Fruit fly (Drosophila melanogaster) whole organism, embryonic: Measurements from ENCODE around the gene cnir.

Source experiments
- Asciz ChIP-seq: fragments of 200-800 bp; sonication (Bioruptor generic); optimal IDR thresholded peaks from 2 replicates; lab custom pipeline; 2017; ENCODE audit warnings: missing biosample characterization, mild to moderate bottlenecking, missing genetic modification characterization, missing genetic modification reagents
- Bgb ChIP-seq: fragments of 200-800 bp; sonication (Bioruptor generic); IDR thresholded peaks from 2 replicates; pipeline ENCODE4 v1.3.6; 2022; ENCODE audit warnings: missing biosample characterization, missing genetic modification characterization; ENCODE audit not compliant: partially characterized antibody
- CG12744 ChIP-seq: fragments of 200-800 bp; sonication (Bioruptor generic); optimal IDR thresholded peaks from 2 replicates; lab custom pipeline; 2016; ENCODE audit warnings: missing biosample characterization, missing genetic modification characterization
- CG14014 ChIP-seq: fragments of 200-800 bp; sonication (Bioruptor generic); IDR thresholded peaks from 2 replicates; pipeline ENCODE4 v1.3.6; 2022; ENCODE audit warnings: missing biosample characterization, missing genetic modification characterization
- CG14441 ChIP-seq: fragments of 200-800 bp; sonication (Bioruptor generic); IDR thresholded peaks from 2 replicates; pipeline ENCODE4 v1.3.6; 2022; ENCODE audit warnings: missing biosample characterization, missing genetic modification characterization
- CG16813 ChIP-seq: fragments of 200-800 bp; sonication (Bioruptor generic); IDR thresholded peaks from 3 replicates; pipeline ENCODE4 v1.3.6; 2022; ENCODE audit warnings: missing biosample characterization, missing genetic modification characterization; ENCODE audit not compliant: partially characterized antibody
- CG2712 ChIP-seq: fragments of 200-800 bp; optimal IDR thresholded peaks from 3 replicates; lab custom pipeline; 2019; ENCODE audit warnings: missing biosample characterization, mild to moderate bottlenecking, missing genetic modification characterization, moderate library complexity
- CG30020 ChIP-seq: fragments of 200-800 bp; optimal IDR thresholded peaks from 2 replicates; lab custom pipeline; 2019; ENCODE audit warnings: missing biosample characterization, mild to moderate bottlenecking, missing genetic modification characterization, moderate library complexity
- CG31365 ChIP-seq: fragments of 200-800 bp; sonication (Bioruptor generic); optimal IDR thresholded peaks from 2 replicates; lab custom pipeline; 2018; ENCODE audit warnings: missing biosample characterization, mild to moderate bottlenecking, missing genetic modification characterization
- CG31388 ChIP-seq: fragments of 200-800 bp; sonication (Bioruptor generic); optimal IDR thresholded peaks from 2 replicates; lab custom pipeline; 2016; ENCODE audit warnings: missing biosample characterization, missing genetic modification characterization
- CG32532 ChIP-seq: fragments of 200-800 bp; sonication (Bioruptor generic); IDR thresholded peaks from 2 replicates; pipeline ENCODE4 v1.3.6; 2022; ENCODE audit warnings: missing biosample characterization, missing genetic modification characterization
- CG7745 ChIP-seq: fragments of 200-800 bp; sonication (Bioruptor generic); optimal IDR thresholded peaks from 2 replicates; lab custom pipeline; 2018; ENCODE audit warnings: missing biosample characterization, mild to moderate bottlenecking, missing genetic modification characterization, moderate library complexity
- CG7963 ChIP-seq: fragments of 200-800 bp; sonication (Bioruptor generic); IDR thresholded peaks from 3 replicates; pipeline ENCODE4 v1.3.6; 2022; ENCODE audit warnings: missing biosample characterization, missing genetic modification characterization; ENCODE audit not compliant: partially characterized antibody
- CG9437 ChIP-seq: fragments of 200-800 bp; sonication (Bioruptor generic); optimal IDR thresholded peaks from 2 replicates; lab custom pipeline; 2018; ENCODE audit warnings: missing biosample characterization, mild to moderate bottlenecking, missing genetic modification characterization
- CG9817 ChIP-seq: fragments of 200-800 bp; sonication (Bioruptor generic); optimal IDR thresholded peaks from 2 replicates; lab custom pipeline; 2018; ENCODE audit warnings: missing biosample characterization, mild to moderate bottlenecking, missing genetic modification characterization, moderate library complexity
- E2f2 ChIP-seq: fragments of 200-800 bp; sonication (Bioruptor generic); IDR thresholded peaks from 2 replicates; pipeline ENCODE4 v1.3.6; 2022; ENCODE audit warnings: missing biosample characterization, missing genetic modification characterization
- Elba2 ChIP-seq: fragments of 200-800 bp; sonication (Bioruptor generic); optimal IDR thresholded peaks from 3 replicates; lab custom pipeline; 2016; ENCODE audit warnings: missing biosample characterization, missing genetic modification characterization
- Hmr ChIP-seq: fragments of 200-800 bp; sonication (Bioruptor generic); optimal IDR thresholded peaks from 3 replicates; lab custom pipeline; 2017; ENCODE audit warnings: mild to moderate bottlenecking, missing biosample characterization, missing genetic modification reagents, missing genetic modification characterization
- Lpt ChIP-seq: fragments of >200 bp; optimal IDR thresholded peaks from 2 replicates; lab custom pipeline; 2018; ENCODE audit warnings: missing biosample characterization, missing genetic modification characterization
- Med ChIP-seq: fragments of 200-800 bp; sonication (Bioruptor generic); peaks from one replicate; lab custom pipeline; 2016; ENCODE audit warnings: missing biosample characterization, missing genetic modification characterization, mild to moderate bottlenecking, inconsistent platforms, moderate library complexity
- Mrtf ChIP-seq: fragments of 200-800 bp; sonication (Bioruptor generic); IDR thresholded peaks from 3 replicates; pipeline ENCODE4 v1.3.6; 2022; ENCODE audit warnings: missing biosample characterization, missing genetic modification characterization
- Pdp1 ChIP-seq, 2 experiments: fragments of 200-800 bp; sonication (Bioruptor generic); optimal IDR thresholded peaks; 3 replicates each; lab custom pipeline; 2016; ENCODE audit warnings: missing biosample characterization in 2 of 2, missing genetic modification characterization in 2 of 2, mild to moderate bottlenecking in 1 of 2, moderate library complexity in 1 of 2
- abd-A ChIP-seq: fragments of 200-800 bp; sonication (Bioruptor generic); optimal IDR thresholded peaks from 3 replicates; lab custom pipeline; 2019; ENCODE audit warnings: missing biosample characterization, mild to moderate bottlenecking, missing genetic modification characterization, moderate library complexity
- ara ChIP-seq: fragments of 200-800 bp; sonication (Bioruptor generic); IDR thresholded peaks from 2 replicates; pipeline ENCODE4 v1.3.6; 2022; ENCODE audit warnings: missing biosample characterization, missing genetic modification characterization
- bab2 ChIP-seq: fragments of 200-800 bp; sonication (Bioruptor generic); optimal IDR thresholded peaks from 2 replicates; lab custom pipeline; 2016; ENCODE audit warnings: missing biosample characterization, missing genetic modification characterization
- cad ChIP-seq: fragments of >200 bp; optimal IDR thresholded peaks from 2 replicates; lab custom pipeline; 2017; ENCODE audit warnings: missing biosample characterization, missing genetic modification characterization
- crc ChIP-seq: fragments of 200-800 bp; sonication (Bioruptor generic); optimal IDR thresholded peaks from 2 replicates; lab custom pipeline; 2016; ENCODE audit warnings: missing biosample characterization, missing genetic modification characterization
- crp ChIP-seq, 2 experiments: fragments of 200-800 bp; sonication (Bioruptor generic); optimal IDR thresholded peaks; 2 replicates in 1 of 2; 3 replicates in 1 of 2; lab custom pipeline; 2017; ENCODE audit warnings: missing biosample characterization in 2 of 2, missing genetic modification characterization in 2 of 2, mild to moderate bottlenecking in 1 of 2, moderate library complexity in 1 of 2
- cwo ChIP-seq: fragments of 200-800 bp; sonication (Bioruptor generic); optimal IDR thresholded peaks from 3 replicates; lab custom pipeline; 2017; ENCODE audit warnings: missing biosample characterization, missing genetic modification characterization, mild to moderate bottlenecking, moderate library complexity, missing genetic modification reagents
- dmrt99B ChIP-seq: fragments of 200-800 bp; sonication (Bioruptor generic); optimal IDR thresholded peaks from 2 replicates; lab custom pipeline; 2018; ENCODE audit warnings: missing biosample characterization, mild to moderate bottlenecking, missing genetic modification characterization, moderate library complexity
- eve ChIP-seq, 2 experiments: fragments of >200 bp; optimal IDR thresholded peaks; 2 replicates each; lab custom pipeline; 2017; ENCODE audit warnings: missing biosample characterization in 2 of 2, missing genetic modification characterization in 2 of 2
- exex ChIP-seq: fragments of 200-800 bp; sonication (Bioruptor generic); optimal IDR thresholded peaks from 4 replicates; lab custom pipeline; 2018; ENCODE audit warnings: missing biosample characterization, mild to moderate bottlenecking, missing genetic modification characterization, moderate library complexity
- fd102C ChIP-seq: fragments of 200-800 bp; sonication (Bioruptor generic); optimal IDR thresholded peaks from 2 replicates; lab custom pipeline; 2018; ENCODE audit warnings: missing biosample characterization, mild to moderate bottlenecking, missing genetic modification characterization, moderate library complexity
- fd96Cb ChIP-seq: fragments of 200-800 bp; sonication (Bioruptor generic); optimal IDR thresholded peaks from 2 replicates; lab custom pipeline; 2018; ENCODE audit warnings: missing biosample characterization, mild to moderate bottlenecking, missing genetic modification characterization, moderate library complexity
- ftz-f1 ChIP-seq: fragments of 200-800 bp; sonication (Bioruptor generic); optimal IDR thresholded peaks from 2 replicates; lab custom pipeline; 2016; ENCODE audit warnings: missing biosample characterization, missing genetic modification characterization
- gcm ChIP-seq: fragments of 200-800 bp; sonication (Bioruptor generic); optimal IDR thresholded peaks from 2 replicates; lab custom pipeline; 2019; ENCODE audit warnings: missing biosample characterization, mild to moderate bottlenecking, missing genetic modification characterization, moderate library complexity
- gsb ChIP-seq: fragments of 200-800 bp; sonication (Bioruptor generic); IDR thresholded peaks from 2 replicates; pipeline ENCODE4 v1.3.6; 2022; ENCODE audit warnings: missing biosample characterization, missing genetic modification characterization
- h ChIP-seq: fragments of >200 bp; optimal IDR thresholded peaks from 2 replicates; lab custom pipeline; 2017
- mam ChIP-seq: fragments of 200-800 bp; sonication (Bioruptor generic); optimal IDR thresholded peaks from 3 replicates; lab custom pipeline; 2016; ENCODE audit warnings: missing biosample characterization, missing genetic modification characterization
- mld ChIP-seq: fragments of 200-800 bp; sonication (Bioruptor generic); IDR thresholded peaks from 3 replicates; pipeline ENCODE4 v1.3.6; 2022; ENCODE audit warnings: missing biosample characterization, missing genetic modification characterization; ENCODE audit not compliant: partially characterized antibody
- nerfin-2 ChIP-seq: fragments of 200-800 bp; sonication (Bioruptor generic); IDR thresholded peaks from 2 replicates; pipeline ENCODE4 v1.3.6; 2022; ENCODE audit warnings: missing biosample characterization, missing genetic modification characterization; ENCODE audit not compliant: partially characterized antibody
- pan ChIP-seq, 4 experiments: fragments of >200 bp in 3 of 4; fragments of 200-800 bp in 1 of 4; sonication (Bioruptor generic) in 1 of 4; optimal IDR thresholded peaks in 3 of 4; IDR thresholded peaks in 1 of 4; 2 replicates each; pipeline versions ENCODE4 v1.3.6 to Lab custom; 2017 to 2022; ENCODE audit warnings: missing biosample characterization in 2 of 4, missing genetic modification characterization in 2 of 4, mixed read lengths in 1 of 4
- pfk ChIP-seq: fragments of 200-800 bp; sonication (Bioruptor generic); optimal IDR thresholded peaks from 2 replicates; lab custom pipeline; 2018; ENCODE audit warnings: missing biosample characterization, mild to moderate bottlenecking, missing genetic modification characterization, moderate library complexity
- schlank ChIP-seq: fragments of 200-800 bp; sonication (Bioruptor generic); optimal IDR thresholded peaks from 2 replicates; lab custom pipeline; 2018; ENCODE audit warnings: missing biosample characterization, mild to moderate bottlenecking, missing genetic modification characterization
- sens ChIP-seq: fragments of 200-800 bp; sonication (Bioruptor generic); peaks from one replicate; lab custom pipeline; 2016; ENCODE audit warnings: missing biosample characterization, missing genetic modification characterization
- sug ChIP-seq: fragments of 200-800 bp; optimal IDR thresholded peaks from 2 replicates; lab custom pipeline; 2019; ENCODE audit warnings: missing biosample characterization, mild to moderate bottlenecking, missing genetic modification characterization, moderate library complexity
- tll ChIP-seq, 2 experiments: fragments of 200-800 bp in 1 of 2; fragments of >200 bp in 1 of 2; sonication (Bioruptor generic) in 1 of 2; optimal IDR thresholded peaks; 2 replicates each; lab custom pipeline; 2017 to 2019; ENCODE audit warnings: missing biosample characterization in 2 of 2, missing genetic modification characterization in 2 of 2, mild to moderate bottlenecking in 1 of 2, moderate library complexity in 1 of 2
- vvl ChIP-seq: fragments of 200-800 bp; sonication (Bioruptor generic); IDR thresholded peaks from 2 replicates; pipeline ENCODE4 v1.3.6; 2022; ENCODE audit warnings: missing biosample characterization, missing genetic modification characterization
- zfh1 ChIP-seq: fragments of 200-800 bp; sonication (Bioruptor generic); IDR thresholded peaks from 3 replicates; pipeline ENCODE4 v1.3.6; 2022; ENCODE audit warnings: missing biosample characterization, missing genetic modification characterization

The cnir gene

DNA sequence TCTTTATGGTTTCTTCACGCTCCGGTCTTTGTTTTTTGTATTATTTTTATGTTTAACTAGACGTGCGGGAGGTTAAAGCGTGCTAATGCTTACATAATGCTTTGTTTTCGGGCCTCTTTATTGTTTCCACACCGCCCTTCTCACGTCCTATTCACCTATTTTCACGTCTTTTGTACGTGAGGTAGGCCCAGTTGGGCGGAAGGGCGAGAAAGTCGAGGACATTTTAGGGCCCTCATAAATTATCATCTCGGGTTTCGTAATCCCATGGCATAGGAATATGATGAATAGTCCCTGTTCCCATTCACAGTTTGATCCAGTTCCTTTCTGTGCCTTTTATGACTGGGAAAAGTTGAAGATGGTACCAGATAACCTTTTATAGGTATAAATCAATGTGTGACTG, 34.1 kb downstream of the cnir start:
- peak; percentile 96 for TF ChIP-seq cad (GFP tag; lab: Kevin White, UChicago)
- TF ChIP-seq Pdp1 (GFP tag; optimal IDR thresholded peaks at IDR 0.05; lab: Kevin White, UChicago): peak in 1 of 2 experiments; percentile 43
- peak; percentile 32 for TF ChIP-seq Med (GFP tag; lab: Kevin White, UChicago)
- TF ChIP-seq dmrt99B (tag; lab: Kevin White, UChicago): no peak
- TF ChIP-seq tll (GFP tag; optimal IDR thresholded peaks at IDR 0.05; lab: Kevin White, UChicago): peak in 1 of 2 experiments; percentile 77

DNA sequence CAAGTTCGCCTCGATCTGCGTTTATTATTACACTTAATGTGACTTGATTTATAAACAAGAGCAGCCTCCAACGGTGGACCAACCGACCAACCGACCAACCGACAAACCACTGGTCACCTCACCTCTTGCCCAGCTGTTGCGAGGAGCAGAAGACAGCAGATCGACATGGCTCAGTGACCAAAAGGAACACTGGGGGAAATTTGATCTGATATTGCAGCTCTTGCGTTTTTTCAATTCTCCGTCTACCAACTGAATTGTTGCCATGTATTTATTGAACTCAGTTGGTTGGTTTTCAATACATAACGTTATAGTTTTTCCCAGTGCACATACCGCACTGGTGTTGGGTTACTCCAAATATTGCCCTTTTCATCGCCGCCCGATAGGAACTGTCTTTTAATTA, 35.0 kb downstream of the cnir start:
- TF ChIP-seq sens (GFP tag; lab: Kevin White, UChicago) (peak; percentile 58), fd102C (GFP tag; lab: Kevin White, UChicago) (no peak), CG31365 (tag; lab: Kevin White, UChicago) (no peak), E2f2 (no peak), CG7745 (tag; lab: Kevin White, UChicago) (no peak), exex (tag; lab: Kevin White, UChicago) (no peak), Lpt (GFP tag; lab: Kevin White, UChicago) (no peak), bab2 (GFP tag; lab: Kevin White, UChicago) (no peak), h (lab: Kevin White, UChicago) (no peak), Hmr (GFP tag; lab: Kevin White, UChicago) (no peak), Mrtf (no peak), CG2712 (tag; lab: Kevin White, UChicago) (peak; percentile 1), CG9817 (tag; lab: Kevin White, UChicago) (no peak), CG14014 (GFP tag; lab: Robert Waterston, UW) (no peak), vvl (GFP tag; lab: Robert Waterston, UW) (no peak), fd96Cb (tag; lab: Kevin White, UChicago) (no peak), CG14441 (GFP tag; lab: Robert Waterston, UW) (no peak), mld (GFP tag; lab: Robert Waterston, UW) (no peak), eve (GFP tag; optimal IDR thresholded peaks at IDR 0.05; lab: Kevin White, UChicago) (no peak), CG16813 (GFP tag; lab: Robert Waterston, UW) (no peak), ara (GFP tag; lab: Robert Waterston, UW) (0 out of 2 replicates have a peak, but pooled peaks have one; percentile 27), Bgb (GFP tag; lab: Robert Waterston, UW) (no peak), nerfin-2 (GFP tag; lab: Robert Waterston, UW) (no peak), mam (GFP tag; lab: Kevin White, UChicago) (no peak), Asciz (no peak), CG30020 (tag; lab: Kevin White, UChicago) (no peak), pfk (no peak), CG32532 (no peak), zfh1 (GFP tag; lab: Robert Waterston, UW) (no peak), CG12744 (GFP tag; lab: Kevin White, UChicago) (no peak), crp (GFP tag; optimal IDR thresholded peaks at IDR 0.05; lab: Kevin White, UChicago) (no peak), Elba2 (GFP tag; lab: Kevin White, UChicago) (no peak), cwo (GFP tag; lab: Kevin White, UChicago) (no peak), crc (GFP tag; lab: Kevin White, UChicago) (no peak), abd-A (tag; lab: Kevin White, UChicago) (no peak), schlank (tag; lab: Kevin White, UChicago) (no peak), gcm (no peak), pan (optimal IDR thresholded peaks at IDR 0.05; lab: Kevin White, UChicago) (no peak), pan (GFP tag; optimal IDR thresholded peaks at IDR 0.05 in 1 of 2, IDR thresholded peaks at IDR 0.05 in 1 of 2) (no peak), CG9437 (GFP tag; lab: Kevin White, UChicago) (no peak), CG7963 (no peak), CG31388 (GFP tag; lab: Kevin White, UChicago) (no peak), sug (no peak), ftz-f1 (no peak), gsb (GFP tag; lab: Robert Waterston, UW) (no peak)
